Fruit fly (Drosophila melanogaster) Kc167 (cell line): ENCODE data around the gene CG10550.

Experiments used
- Myc ChIP-seq: fragments of >200 bp; optimal IDR thresholded peaks from 2 replicates; lab custom pipeline; 2017; ENCODE audit warnings: missing external identifiers
- Sin3A ChIP-seq: fragments of >200 bp; optimal IDR thresholded peaks from 2 replicates; lab custom pipeline; 2018; ENCODE audit warnings: missing external identifiers
- h ChIP-seq: fragments of >200 bp; optimal IDR thresholded peaks from 3 replicates; lab custom pipeline; 2018; ENCODE audit warnings: missing external identifiers
- insv ChIP-seq: fragments of >200 bp; optimal IDR thresholded peaks from 3 replicates; lab custom pipeline; 2018; ENCODE audit warnings: missing external identifiers
- psq ChIP-seq: fragments of >200 bp; optimal IDR thresholded peaks from 2 replicates; lab custom pipeline; 2017; ENCODE audit warnings: missing external identifiers
- ttk ChIP-seq: sonication (Bioruptor generic); optimal IDR thresholded peaks from 2 replicates; lab custom pipeline; 2017; ENCODE audit warnings: missing external identifiers

CG10550 gene

DNA sequence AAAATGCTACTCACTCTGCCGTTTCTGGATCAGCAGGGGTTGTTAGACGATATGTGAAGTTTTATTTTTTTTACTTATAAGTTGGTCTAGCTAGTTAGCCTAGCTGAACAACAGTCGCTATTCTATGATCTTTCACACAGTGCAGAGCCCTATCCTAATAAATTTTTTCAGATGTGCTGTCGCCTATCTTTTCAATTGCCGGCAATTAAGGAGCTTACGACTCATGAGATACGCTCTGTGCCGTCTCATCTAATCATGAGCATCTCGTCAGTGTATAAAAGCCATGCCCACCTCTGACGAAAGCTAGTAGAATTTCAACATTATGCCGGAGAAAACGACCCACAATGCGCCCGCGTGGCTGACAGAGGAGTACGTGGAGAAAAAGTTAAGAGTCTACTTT is 38.3 kb downstream of the CG10550 start, which contains the start of the genes CG11889 and CG11891:
Gene CG11889, plus strand, starts transcription at position 301 of the 400 bp plus-strand sequence.
Gene CG11891, plus strand, starts transcription at position 301 of the 400 bp plus-strand sequence.
- no peak for TF ChIP-seq Sin3A (lab: Kevin White, UChicago)
- no peak for TF ChIP-seq psq
- no peak for TF ChIP-seq insv (lab: Kevin White, UChicago)
- no peak for TF ChIP-seq Myc (lab: Kevin White, UChicago)
- TF ChIP-seq ttk: no peak
- no peak for TF ChIP-seq h (lab: Kevin White, UChicago)

DNA sequence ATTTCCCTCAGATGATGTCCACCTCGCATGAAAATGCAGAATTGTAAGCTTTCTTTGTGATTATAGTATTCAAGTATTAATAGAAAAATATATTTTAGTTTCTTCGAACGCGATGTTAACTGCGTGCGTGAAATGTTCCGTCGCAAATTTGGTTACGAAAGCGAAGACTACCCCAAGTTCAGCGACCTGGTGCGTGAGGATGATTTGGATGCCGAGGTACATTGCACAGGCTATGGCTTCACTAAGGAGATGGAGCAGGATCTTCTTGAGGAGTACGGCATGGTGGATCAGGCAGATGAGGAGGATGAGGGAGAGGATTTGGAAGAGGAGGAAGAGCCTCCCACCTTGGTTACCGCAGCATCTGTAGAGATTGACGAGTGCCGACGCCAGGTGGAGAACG is 41.4 kb downstream of the CG10550 start:
- TF ChIP-seq psq: no peak
- TF ChIP-seq Sin3A (lab: Kevin White, UChicago): no peak
- TF ChIP-seq Myc (lab: Kevin White, UChicago): no peak
- TF ChIP-seq ttk: no peak
- TF ChIP-seq insv (lab: Kevin White, UChicago): no peak
- no peak for TF ChIP-seq h (lab: Kevin White, UChicago)

DNA sequence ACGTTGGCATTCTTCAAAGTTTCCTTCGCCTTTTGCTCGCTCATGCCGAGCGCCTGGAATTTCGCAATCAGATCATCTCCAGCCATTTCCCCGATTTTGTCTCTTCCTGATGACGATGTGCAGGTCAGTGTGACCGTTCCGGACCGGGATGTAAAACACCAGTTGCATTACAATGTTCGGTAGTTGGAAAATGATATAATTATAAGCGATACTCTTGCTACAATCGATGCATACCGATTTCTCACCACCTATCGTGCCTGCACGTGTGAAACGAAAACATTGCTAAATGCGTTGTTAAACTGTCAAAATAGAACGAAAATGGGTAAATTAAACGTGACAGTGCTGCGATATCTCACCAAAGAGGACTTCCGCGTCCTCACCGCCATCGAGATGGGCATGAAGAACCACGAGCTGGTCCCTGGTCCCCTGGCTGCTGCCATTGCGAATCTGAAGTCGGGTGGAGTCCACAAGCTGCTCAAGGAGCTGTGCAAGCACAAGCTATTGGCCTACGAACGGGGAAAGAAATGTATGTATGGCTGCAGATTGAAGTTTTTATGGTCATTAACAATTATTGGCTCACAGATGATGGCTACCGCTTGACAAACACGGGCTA is 42.5 kb downstream of the CG10550 start, which contains the start of the genes GlnRS and RIOK2:
Gene GlnRS, minus strand, starts transcription at position 133 of the 613 bp plus-strand sequence.
Gene RIOK2, plus strand, starts transcription at position 256 of the 613 bp plus-strand sequence.
- no peak for TF ChIP-seq Myc (lab: Kevin White, UChicago)
- no peak for TF ChIP-seq psq
- TF ChIP-seq ttk: no peak
- no peak for TF ChIP-seq Sin3A (lab: Kevin White, UChicago)
- no peak for TF ChIP-seq insv (lab: Kevin White, UChicago)
- TF ChIP-seq h (lab: Kevin White, UChicago): no peak

DNA sequence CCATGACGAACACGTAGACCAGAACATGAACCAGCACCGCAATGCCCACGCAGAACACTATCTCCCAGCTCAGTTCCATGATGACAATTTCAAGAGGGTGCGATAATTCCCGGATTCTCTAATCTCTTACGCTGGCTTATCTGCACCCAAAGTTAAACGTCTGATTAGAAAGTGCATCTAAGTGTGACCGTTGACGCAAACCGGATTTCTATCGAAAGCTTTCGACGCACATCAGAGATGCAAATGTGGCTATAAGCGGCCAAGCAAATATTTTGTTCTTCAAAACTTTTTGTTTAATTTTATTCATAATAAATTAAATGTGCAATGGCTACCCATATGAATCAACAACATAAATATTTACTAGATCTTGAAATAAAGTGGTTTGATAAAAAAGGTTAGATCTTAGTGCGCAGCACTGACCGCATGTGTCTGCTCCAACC is 45.8 kb downstream of the CG10550 start, which contains the start of the genes Kdsr and CG11858:
Gene Kdsr, minus strand, starts transcription at position 177 of the 440 bp plus-strand sequence.
Gene CG11858, plus strand, starts transcription at position 420 of the 440 bp plus-strand sequence.
- TF ChIP-seq h (lab: Kevin White, UChicago): no peak
- no peak for TF ChIP-seq Sin3A (lab: Kevin White, UChicago)
- TF ChIP-seq ttk: no peak
- no peak for TF ChIP-seq insv (lab: Kevin White, UChicago)
- no peak for TF ChIP-seq psq
- TF ChIP-seq Myc (lab: Kevin White, UChicago): no peak

DNA sequence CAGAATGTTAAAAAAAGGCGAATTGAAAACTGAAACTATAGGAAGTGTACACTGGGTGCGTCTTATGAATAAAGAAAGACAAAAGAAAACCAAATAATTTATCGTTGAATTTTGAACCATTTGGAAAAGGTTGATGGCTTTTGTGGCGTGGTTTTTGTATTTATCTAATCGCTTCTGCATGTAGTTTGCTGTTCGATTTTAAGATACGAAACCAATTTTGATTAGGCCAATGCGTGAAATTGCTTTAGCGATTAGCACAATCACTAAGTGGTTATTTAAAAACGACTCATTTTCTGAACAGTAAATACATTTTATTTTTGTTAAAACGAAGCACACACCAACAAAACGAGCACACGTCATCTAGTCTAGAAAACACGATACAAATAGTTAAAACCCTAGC is 47.5 kb downstream of the CG10550 start:
- no peak for TF ChIP-seq ttk
- TF ChIP-seq Sin3A (lab: Kevin White, UChicago): no peak
- TF ChIP-seq psq: no peak
- no peak for TF ChIP-seq insv (lab: Kevin White, UChicago)
- no peak for TF ChIP-seq Myc (lab: Kevin White, UChicago)
- no peak for TF ChIP-seq h (lab: Kevin White, UChicago)

DNA sequence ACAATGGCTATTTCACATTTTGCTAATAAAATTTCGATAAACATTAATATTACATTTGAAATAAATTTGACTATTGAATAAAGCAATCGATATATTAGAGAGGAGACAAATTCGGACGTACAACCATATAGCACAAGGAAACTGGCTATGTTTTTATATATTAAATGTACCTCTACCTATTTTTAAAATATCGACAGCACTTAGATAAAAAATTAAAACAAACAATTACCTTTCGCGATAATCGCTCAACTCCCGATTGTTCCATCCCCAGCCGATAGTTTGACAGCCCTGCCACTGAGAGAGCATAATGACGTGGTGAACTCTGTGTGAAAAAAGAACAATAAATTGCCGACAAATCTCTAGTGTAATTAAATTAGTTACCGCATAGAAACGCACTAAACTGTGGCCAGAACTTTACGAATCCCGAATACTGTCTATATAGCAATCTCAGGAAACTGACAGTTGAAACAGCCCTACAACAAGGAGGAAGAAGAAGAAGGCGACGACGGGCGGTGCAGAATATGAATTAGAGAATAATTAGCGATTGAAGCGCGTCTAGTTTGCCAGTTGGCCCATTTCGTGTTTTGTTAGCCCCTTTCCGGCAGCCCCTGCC is 49.5 kb downstream of the CG10550 start, which contains the start of gene CG11857:
Gene CG11857, plus strand, starts transcription at position 271 of the 613 bp plus-strand sequence.
- TF ChIP-seq psq (no peak), h (lab: Kevin White, UChicago) (no peak), insv (lab: Kevin White, UChicago) (no peak), Sin3A (lab: Kevin White, UChicago) (no peak), ttk (no peak), Myc (lab: Kevin White, UChicago) (no peak)
